Fruit fly (Drosophila melanogaster) whole organism, embryonic: Measurements from ENCODE around the gene Hpd.

ENCODE experiments used
- Asciz ChIP-seq: fragments of 200-800 bp; sonication (Bioruptor generic); optimal IDR thresholded peaks from 2 replicates; lab custom pipeline; 2017; ENCODE audit warnings: missing biosample characterization, mild to moderate bottlenecking, missing genetic modification characterization, missing genetic modification reagents
- Bteb2 ChIP-seq: fragments of 200-800 bp; sonication (Bioruptor generic); optimal IDR thresholded peaks from 2 replicates; lab custom pipeline; 2016; ENCODE audit warnings: missing biosample characterization, missing genetic modification characterization
- C15 ChIP-seq: fragments of 200-800 bp; sonication (Bioruptor generic); IDR thresholded peaks from 3 replicates; pipeline ENCODE4 v1.3.6; 2022; ENCODE audit warnings: missing biosample characterization, missing genetic modification characterization
- CG10462 ChIP-seq: fragments of 200-800 bp; sonication (Bioruptor generic); optimal IDR thresholded peaks from 2 replicates; lab custom pipeline; 2016; ENCODE audit warnings: missing biosample characterization, missing genetic modification characterization
- CG11085 ChIP-seq: fragments of 200-800 bp; sonication (Bioruptor generic); IDR thresholded peaks from 2 replicates; pipeline ENCODE4 v1.3.6; 2022; ENCODE audit warnings: missing biosample characterization, missing genetic modification characterization
- CG12299 ChIP-seq: fragments of 200-800 bp; sonication (Bioruptor generic); optimal IDR thresholded peaks from 2 replicates; lab custom pipeline; 2018; ENCODE audit warnings: missing biosample characterization, mild to moderate bottlenecking, missing genetic modification characterization
- CG12769 ChIP-seq: fragments of 200-800 bp; sonication (Bioruptor generic); optimal IDR thresholded peaks from 2 replicates; lab custom pipeline; 2019; ENCODE audit warnings: missing biosample characterization, mild to moderate bottlenecking, missing genetic modification characterization, moderate library complexity
- CG13296 ChIP-seq: fragments of 200-800 bp; sonication (Bioruptor generic); optimal IDR thresholded peaks from 3 replicates; lab custom pipeline; 2018; ENCODE audit warnings: missing biosample characterization, mild to moderate bottlenecking, missing genetic modification characterization
- CG1529 ChIP-seq: fragments of 200-800 bp; sonication (Bioruptor generic); optimal IDR thresholded peaks from 3 replicates; lab custom pipeline; 2018; ENCODE audit warnings: missing biosample characterization, missing genetic modification characterization
- CG15696 ChIP-seq: fragments of 200-800 bp; sonication (Bioruptor generic); optimal IDR thresholded peaks from 2 replicates; lab custom pipeline; 2019; ENCODE audit warnings: missing biosample characterization, mild to moderate bottlenecking, missing genetic modification characterization, moderate library complexity
- CG17385 ChIP-seq: fragments of 200-800 bp; sonication (Bioruptor generic); optimal IDR thresholded peaks from 3 replicates; lab custom pipeline; 2018; ENCODE audit warnings: missing biosample characterization, mild to moderate bottlenecking, missing genetic modification characterization
- CG2199 ChIP-seq: fragments of 200-800 bp; sonication (Bioruptor generic); IDR thresholded peaks from 3 replicates; pipeline ENCODE4 v1.3.6; 2022; ENCODE audit warnings: missing biosample characterization, missing genetic modification characterization
- CG32532 ChIP-seq: fragments of 200-800 bp; sonication (Bioruptor generic); IDR thresholded peaks from 2 replicates; pipeline ENCODE4 v1.3.6; 2022; ENCODE audit warnings: missing biosample characterization, missing genetic modification characterization
- CG42726 ChIP-seq: fragments of 200-800 bp; sonication (Bioruptor generic); IDR thresholded peaks from 2 replicates; pipeline ENCODE4 v1.3.6; 2022; ENCODE audit warnings: missing biosample characterization, missing genetic modification characterization; ENCODE audit not compliant: partially characterized antibody
- CG4707 ChIP-seq: fragments of 200-800 bp; sonication (Bioruptor generic); optimal IDR thresholded peaks from 2 replicates; lab custom pipeline; 2018; ENCODE audit warnings: missing biosample characterization, mild to moderate bottlenecking, missing genetic modification characterization, moderate library complexity
- CG4730 ChIP-seq: fragments of 200-800 bp; sonication (Bioruptor generic); IDR thresholded peaks from 2 replicates; pipeline ENCODE4 v1.3.6; 2022; ENCODE audit warnings: missing biosample characterization, missing genetic modification characterization
- CG7745 ChIP-seq: fragments of 200-800 bp; sonication (Bioruptor generic); optimal IDR thresholded peaks from 2 replicates; lab custom pipeline; 2018; ENCODE audit warnings: missing biosample characterization, mild to moderate bottlenecking, missing genetic modification characterization, moderate library complexity
- CG7963 ChIP-seq: fragments of 200-800 bp; sonication (Bioruptor generic); IDR thresholded peaks from 3 replicates; pipeline ENCODE4 v1.3.6; 2022; ENCODE audit warnings: missing biosample characterization, missing genetic modification characterization; ENCODE audit not compliant: partially characterized antibody
- CG8924 ChIP-seq: fragments of 200-800 bp; optimal IDR thresholded peaks from 3 replicates; lab custom pipeline; 2019; ENCODE audit warnings: missing biosample characterization, mild to moderate bottlenecking, missing genetic modification characterization, moderate library complexity
- Camta ChIP-seq: fragments of 200-800 bp; sonication (Bioruptor generic); optimal IDR thresholded peaks from 2 replicates; lab custom pipeline; 2016; ENCODE audit warnings: missing biosample characterization, missing genetic modification characterization
- CkIIα-i1 ChIP-seq: fragments of 200-800 bp; sonication (Bioruptor generic); IDR thresholded peaks from 2 replicates; pipeline ENCODE4 v1.3.6; 2022; ENCODE audit warnings: missing biosample characterization, missing genetic modification characterization
- CrebB ChIP-seq: fragments of 200-800 bp; sonication (Bioruptor generic); optimal IDR thresholded peaks from 3 replicates; lab custom pipeline; 2018; ENCODE audit warnings: missing biosample characterization, mild to moderate bottlenecking, missing genetic modification characterization
- Dp ChIP-seq: fragments of 200-800 bp; sonication (Bioruptor generic); optimal IDR thresholded peaks from 2 replicates; lab custom pipeline; 2018; ENCODE audit warnings: missing biosample characterization, mild to moderate bottlenecking, missing genetic modification characterization, moderate library complexity
- HmgZ ChIP-seq: fragments of 200-800 bp; sonication (Bioruptor generic); optimal IDR thresholded peaks from 2 replicates; lab custom pipeline; 2018; ENCODE audit warnings: missing biosample characterization, mild to moderate bottlenecking, missing genetic modification characterization
- Mrtf ChIP-seq: fragments of 200-800 bp; sonication (Bioruptor generic); IDR thresholded peaks from 3 replicates; pipeline ENCODE4 v1.3.6; 2022; ENCODE audit warnings: missing biosample characterization, missing genetic modification characterization
- Myb ChIP-seq: fragments of 200-800 bp; sonication (Bioruptor generic); optimal IDR thresholded peaks from 2 replicates; lab custom pipeline; 2016; ENCODE audit warnings: missing biosample characterization, missing genetic modification characterization
- Nf-YC ChIP-seq: fragments of 200-800 bp; optimal IDR thresholded peaks from 3 replicates; lab custom pipeline; 2019; ENCODE audit warnings: missing biosample characterization, mild to moderate bottlenecking, missing genetic modification characterization, moderate library complexity
- NfI ChIP-seq: fragments of 200-800 bp; sonication (Bioruptor generic); optimal IDR thresholded peaks from 3 replicates; lab custom pipeline; 2018; ENCODE audit warnings: missing biosample characterization, mild to moderate bottlenecking, missing genetic modification characterization, moderate library complexity
- Sox100B ChIP-seq: fragments of 200-800 bp; sonication (Bioruptor generic); optimal IDR thresholded peaks from 3 replicates; lab custom pipeline; 2018; ENCODE audit warnings: missing biosample characterization, mild to moderate bottlenecking, missing genetic modification characterization
- TFAM ChIP-seq: fragments of 200-800 bp; sonication (Bioruptor generic); optimal IDR thresholded peaks from 2 replicates; lab custom pipeline; 2017; ENCODE audit warnings: missing biosample characterization, missing genetic modification characterization, inconsistent platforms
- ara ChIP-seq: fragments of 200-800 bp; sonication (Bioruptor generic); IDR thresholded peaks from 2 replicates; pipeline ENCODE4 v1.3.6; 2022; ENCODE audit warnings: missing biosample characterization, missing genetic modification characterization
- bsh ChIP-seq, 2 experiments: fragments of 200-800 bp; sonication (Bioruptor generic); optimal IDR thresholded peaks; 2 replicates each; lab custom pipeline; 2017 to 2018; ENCODE audit warnings: mild to moderate bottlenecking in 2 of 2, missing biosample characterization in 2 of 2, missing genetic modification characterization in 2 of 2, moderate library complexity in 1 of 2
- cas ChIP-seq: fragments of 200-800 bp; sonication (Bioruptor generic); IDR thresholded peaks from 2 replicates; pipeline ENCODE4 v1.3.6; 2022; ENCODE audit warnings: missing biosample characterization, missing genetic modification characterization
- ci ChIP-seq: fragments of 200-800 bp; sonication (Bioruptor generic); IDR thresholded peaks from 3 replicates; pipeline ENCODE4 v1.3.6; 2022; ENCODE audit warnings: missing biosample characterization, missing genetic modification characterization
- en ChIP-seq: fragments of 200-800 bp; sonication (Bioruptor generic); optimal IDR thresholded peaks from 2 replicates; lab custom pipeline; 2016; ENCODE audit warnings: missing biosample characterization, missing genetic modification characterization
- gsb-n ChIP-seq: fragments of 200-800 bp; sonication (Bioruptor generic); optimal IDR thresholded peaks from 3 replicates; lab custom pipeline; 2018; ENCODE audit warnings: missing biosample characterization, mild to moderate bottlenecking, missing genetic modification characterization
- h ChIP-seq: fragments of >200 bp; optimal IDR thresholded peaks from 2 replicates; lab custom pipeline; 2017
- ind ChIP-seq: fragments of 200-800 bp; sonication (Bioruptor generic); optimal IDR thresholded peaks from 3 replicates; lab custom pipeline; 2016; ENCODE audit warnings: missing biosample characterization, missing genetic modification characterization
- inv ChIP-seq: fragments of 200-800 bp; sonication (Bioruptor generic); IDR thresholded peaks from 2 replicates; pipeline ENCODE4 v1.3.6; 2022; ENCODE audit warnings: missing biosample characterization, missing genetic modification characterization; ENCODE audit not compliant: partially characterized antibody
- jumu ChIP-seq: fragments of 200-800 bp; sonication (Bioruptor generic); optimal IDR thresholded peaks from 3 replicates; lab custom pipeline; 2016; ENCODE audit warnings: missing biosample characterization, missing genetic modification characterization
- nerfin-1 ChIP-seq: fragments of 200-800 bp; sonication (Bioruptor generic); optimal IDR thresholded peaks from 3 replicates; lab custom pipeline; 2019; ENCODE audit warnings: missing biosample characterization, mild to moderate bottlenecking, missing genetic modification characterization, moderate library complexity
- onecut ChIP-seq: fragments of 200-800 bp; sonication (Bioruptor generic); IDR thresholded peaks from 2 replicates; pipeline ENCODE4 v1.3.6; 2022; ENCODE audit warnings: missing biosample characterization, missing genetic modification characterization
- pfk ChIP-seq: fragments of 200-800 bp; sonication (Bioruptor generic); optimal IDR thresholded peaks from 2 replicates; lab custom pipeline; 2018; ENCODE audit warnings: missing biosample characterization, mild to moderate bottlenecking, missing genetic modification characterization, moderate library complexity
- psq ChIP-seq: fragments of 200-800 bp; sonication (Bioruptor generic); optimal IDR thresholded peaks from 2 replicates; lab custom pipeline; 2017; ENCODE audit warnings: missing biosample characterization, missing genetic modification characterization
- salm ChIP-seq: fragments of 200-800 bp; sonication (Bioruptor generic); optimal IDR thresholded peaks from 2 replicates; lab custom pipeline; 2018; ENCODE audit warnings: missing biosample characterization, mild to moderate bottlenecking, missing genetic modification characterization
- slp2 ChIP-seq: fragments of 200-800 bp; sonication (Bioruptor generic); optimal IDR thresholded peaks from 2 replicates; lab custom pipeline; 2016; ENCODE audit warnings: missing biosample characterization, missing genetic modification characterization
- tin ChIP-seq: fragments of 200-800 bp; sonication (Bioruptor generic); optimal IDR thresholded peaks from 3 replicates; lab custom pipeline; 2016; ENCODE audit warnings: missing biosample characterization, missing genetic modification characterization
- twi ChIP-seq: fragments of 200-800 bp; optimal IDR thresholded peaks from 2 replicates; lab custom pipeline; 2019; ENCODE audit warnings: missing biosample characterization, mild to moderate bottlenecking, missing genetic modification characterization, moderate library complexity
- vvl ChIP-seq: fragments of 200-800 bp; sonication (Bioruptor generic); IDR thresholded peaks from 2 replicates; pipeline ENCODE4 v1.3.6; 2022; ENCODE audit warnings: missing biosample characterization, missing genetic modification characterization

Gene Hpd

dm6 chr3L:20405971-20406948, 33.4 kb downstream of the Hpd start:
- TF ChIP-seq CG13296 (GFP tag; lab: Kevin White, UChicago) (peak; percentile 73), CG42726 (GFP tag; lab: Robert Waterston, UW) (no peak), CG11085 (GFP tag; lab: Robert Waterston, UW) (no peak), tin (no peak), Mrtf (GFP tag; lab: Robert Waterston, UW) (no peak), CG2199 (peak; percentile 83; the same call in 2 of the 3 replicates), pfk (GFP tag; lab: Kevin White, UChicago) (no peak), Dp (no peak), TFAM (no peak), CG1529 (GFP tag; lab: Kevin White, UChicago) (peak; percentile 14), CG12299 (tag; lab: Kevin White, UChicago) (peak; percentile 34), CG8924 (tag; lab: Kevin White, UChicago) (peak; percentile 18), ara (GFP tag; lab: Robert Waterston, UW) (no peak), CG10462 (GFP tag; lab: Kevin White, UChicago) (no peak), onecut (GFP tag; lab: Robert Waterston, UW) (no peak), cas (no peak), Sox100B (GFP tag; lab: Kevin White, UChicago) (peak; percentile 29), inv (GFP tag; lab: Robert Waterston, UW) (no peak), Bteb2 (GFP tag; lab: Kevin White, UChicago) (no peak), CG7745 (tag; lab: Kevin White, UChicago) (peak; percentile 88), Myb (GFP tag; lab: Kevin White, UChicago) (no peak), CG32532 (GFP tag; lab: Robert Waterston, UW) (no peak), CG17385 (GFP tag; lab: Kevin White, UChicago) (peak; percentile 45), CkIIα-i1 (GFP tag; lab: Robert Waterston, UW) (no peak), Asciz (GFP tag; lab: Kevin White, UChicago) (peak; percentile 57), twi (tag; lab: Kevin White, UChicago) (peak; percentile 65), C15 (GFP tag; lab: Robert Waterston, UW) (no peak), CG7963 (GFP tag; lab: Robert Waterston, UW) (no peak), salm (tag; lab: Kevin White, UChicago) (peak; percentile 67), ind (GFP tag; lab: Kevin White, UChicago) (no peak), nerfin-1 (no peak), Camta (no peak), bsh (GFP tag; optimal IDR thresholded peaks at IDR 0.05; lab: Kevin White, UChicago) (peak in 1 of 2 experiments; percentile 12), gsb-n (tag; lab: Kevin White, UChicago) (peak; percentile 25), CG4707 (GFP tag; lab: Kevin White, UChicago) (no peak), ci (GFP tag; lab: Robert Waterston, UW) (peak; percentile 40; the same call in 1 of the 3 replicates), jumu (GFP tag; lab: Kevin White, UChicago) (no peak), CrebB (tag; lab: Kevin White, UChicago) (peak; percentile 60), slp2 (no peak), vvl (GFP tag; lab: Robert Waterston, UW) (peak; percentile 47; the same call in 1 of the 2 replicates), CG4730 (GFP tag; lab: Robert Waterston, UW) (no peak), Nf-YC (tag; lab: Kevin White, UChicago) (peak; percentile 21), CG15696 (tag; lab: Kevin White, UChicago) (peak; percentile 11), psq (no peak), en (no peak), NfI (GFP tag; lab: Kevin White, UChicago) (peak; percentile 44), h (lab: Kevin White, UChicago) (no peak), HmgZ (peak; percentile 48), CG12769 (tag; lab: Kevin White, UChicago) (peak; percentile 3)
